Worm (Caenorhabditis elegans) whole organism, late embryonic: ENCODE results near the gene mrt-2.
A peak's percentile ranks its signal among the peaks of the same experiment; 100 is the strongest.

Experiments
- C08G9.2 ChIP-seq: sonication (generic microtip); optimal IDR thresholded peaks from 2 replicates; lab custom pipeline; 2016; ENCODE audit warnings: mild to moderate bottlenecking, missing genetic modification characterization, moderate library complexity, missing compliant biosample characterization
- F13H6.1 ChIP-seq: sonication (generic microtip); optimal IDR thresholded peaks from 2 replicates; lab custom pipeline; 2016; ENCODE audit warnings: missing genetic modification characterization, missing compliant biosample characterization
- K09A11.1 ChIP-seq: sonication (generic microtip); optimal IDR thresholded peaks from 2 replicates; lab custom pipeline; 2017; ENCODE audit warnings: antibody characterized with exemption, mild to moderate bottlenecking, missing genetic modification characterization, missing compliant biosample characterization; ENCODE audit not compliant: insufficient read depth
- Y22D7AL.16 ChIP-seq: sonication (generic microtip); optimal IDR thresholded peaks from 2 replicates; lab custom pipeline; 2016; ENCODE audit warnings: missing genetic modification characterization, missing compliant biosample characterization
- ahr-1 ChIP-seq: sonication (generic microtip); optimal IDR thresholded peaks from 2 replicates; lab custom pipeline; 2016; ENCODE audit warnings: missing genetic modification characterization, missing compliant biosample characterization
- ama-1 ChIP-seq: fragments of 150-350 bp; optimal IDR thresholded peaks from 2 replicates; lab custom pipeline; 2014
- ceh-14 ChIP-seq: sonication (generic microtip); optimal IDR thresholded peaks from 2 replicates; lab custom pipeline; 2016; ENCODE audit warnings: missing genotype, missing genetic modification characterization, missing compliant biosample characterization
- ceh-18 ChIP-seq: sonication (generic microtip); optimal IDR thresholded peaks from 2 replicates; lab custom pipeline; 2016; ENCODE audit warnings: missing genetic modification characterization, missing compliant biosample characterization
- ceh-2 ChIP-seq: sonication (generic microtip); optimal IDR thresholded peaks from 2 replicates; lab custom pipeline; 2016; ENCODE audit warnings: missing genotype, missing genetic modification characterization, missing compliant biosample characterization
- ceh-30 ChIP-seq: fragments of 150-350 bp; optimal IDR thresholded peaks from 2 replicates; lab custom pipeline; 2014; ENCODE audit warnings: missing biosample characterization, missing genetic modification characterization
- ceh-31 ChIP-seq: sonication (generic microtip); optimal IDR thresholded peaks from 2 replicates; lab custom pipeline; 2016; ENCODE audit warnings: missing genetic modification characterization, missing compliant biosample characterization
- ceh-34 ChIP-seq: sonication (generic microtip); optimal IDR thresholded peaks from 2 replicates; lab custom pipeline; 2016; ENCODE audit warnings: mild to moderate bottlenecking, missing genetic modification characterization, missing compliant biosample characterization
- ceh-48 ChIP-seq: sonication (generic microtip); optimal IDR thresholded peaks from 2 replicates; lab custom pipeline; 2016; ENCODE audit warnings: missing genetic modification characterization, inconsistent platforms, missing compliant biosample characterization
- elt-2 ChIP-seq: sonication (generic microtip); optimal IDR thresholded peaks from 2 replicates; lab custom pipeline; 2016; ENCODE audit warnings: missing genetic modification reagents, missing genetic modification characterization, missing compliant biosample characterization
- ets-4 ChIP-seq: sonication (generic microtip); optimal IDR thresholded peaks from 2 replicates; lab custom pipeline; 2016; ENCODE audit warnings: missing genetic modification characterization, missing compliant biosample characterization
- eyg-1 ChIP-seq: sonication (generic microtip); optimal IDR thresholded peaks from 2 replicates; lab custom pipeline; 2016; ENCODE audit warnings: missing genotype, missing genetic modification characterization, missing compliant biosample characterization
- fax-1 ChIP-seq: sonication (generic microtip); optimal IDR thresholded peaks from 2 replicates; lab custom pipeline; 2016; ENCODE audit warnings: missing genotype, missing genetic modification characterization, missing compliant biosample characterization
- fkh-6 ChIP-seq: sonication (generic microtip); optimal IDR thresholded peaks from 2 replicates; lab custom pipeline; 2016; ENCODE audit warnings: missing genetic modification characterization, missing compliant biosample characterization
- gmeb-2 ChIP-seq: sonication (generic microtip); optimal IDR thresholded peaks from 2 replicates; lab custom pipeline; 2016; ENCODE audit warnings: missing genetic modification characterization, inconsistent platforms, missing compliant biosample characterization
- hlh-13 ChIP-seq: fragments of 200-800 bp; sonication (Bioruptor generic); optimal IDR thresholded peaks from 2 replicates; lab custom pipeline; 2018; ENCODE audit warnings: mild to moderate bottlenecking, missing genetic modification characterization, missing compliant biosample characterization
- hlh-15 ChIP-seq: sonication (generic microtip); optimal IDR thresholded peaks from 2 replicates; lab custom pipeline; 2016; ENCODE audit warnings: missing genetic modification characterization, missing compliant biosample characterization
- hlh-8 ChIP-seq: sonication (generic microtip); optimal IDR thresholded peaks from 2 replicates; lab custom pipeline; 2016; ENCODE audit warnings: missing genotype, missing genetic modification characterization, missing compliant biosample characterization
- lim-6 ChIP-seq: sonication (generic microtip); optimal IDR thresholded peaks from 2 replicates; lab custom pipeline; 2016; ENCODE audit warnings: missing genetic modification characterization, missing compliant biosample characterization
- madf-2 ChIP-seq: sonication (generic microtip); optimal IDR thresholded peaks from 2 replicates; lab custom pipeline; 2017; ENCODE audit warnings: missing genetic modification characterization, missing compliant biosample characterization
- mec-3 ChIP-seq: sonication (generic microtip); optimal IDR thresholded peaks from 2 replicates; lab custom pipeline; 2016; ENCODE audit warnings: borderline replicate concordance, missing genetic modification characterization, missing compliant biosample characterization
- nfya-1 ChIP-seq: sonication (generic microtip); optimal IDR thresholded peaks from 2 replicates; lab custom pipeline; 2017; ENCODE audit warnings: missing genetic modification characterization, mild to moderate bottlenecking, missing compliant biosample characterization, antibody characterized with exemption, moderate library complexity
- pat-9 ChIP-seq: fragments of 200-800 bp; sonication (Bioruptor generic); optimal IDR thresholded peaks from 2 replicates; lab custom pipeline; 2018; ENCODE audit warnings: mild to moderate bottlenecking, missing genetic modification characterization, moderate library complexity, missing compliant biosample characterization
- pax-1 ChIP-seq: fragments of 150-350 bp; optimal IDR thresholded peaks from 2 replicates; lab custom pipeline; 2014; ENCODE audit warnings: missing biosample characterization, missing genetic modification characterization
- pqm-1 ChIP-seq: sonication (generic microtip); optimal IDR thresholded peaks from 2 replicates; lab custom pipeline; 2016; ENCODE audit warnings: missing genetic modification characterization, missing compliant biosample characterization
- ref-2 ChIP-seq: sonication (generic microtip); optimal IDR thresholded peaks from 2 replicates; lab custom pipeline; 2016; ENCODE audit warnings: missing genetic modification characterization, missing compliant biosample characterization
- rnt-1 ChIP-seq: sonication (generic microtip); optimal IDR thresholded peaks from 2 replicates; lab custom pipeline; 2016; ENCODE audit warnings: missing genetic modification characterization, missing compliant biosample characterization
- sox-2 ChIP-seq: fragments of 200-800 bp; sonication (Bioruptor generic); IDR thresholded peaks from 2 replicates; pipeline ENCODE4 v1.3.6; 2022; ENCODE audit warnings: missing genetic modification reagents, missing genetic modification characterization, missing compliant biosample characterization
- tbx-2 ChIP-seq: sonication (generic microtip); optimal IDR thresholded peaks from 2 replicates; lab custom pipeline; 2016; ENCODE audit warnings: missing genetic modification characterization, missing compliant biosample characterization
- tbx-7 ChIP-seq: sonication (generic microtip); optimal IDR thresholded peaks from 2 replicates; lab custom pipeline; 2016; ENCODE audit warnings: missing genotype, missing genetic modification characterization, missing compliant biosample characterization
- ttx-3 ChIP-seq: sonication (generic microtip); optimal IDR thresholded peaks from 2 replicates; lab custom pipeline; 2016; ENCODE audit warnings: missing genetic modification reagents, missing genetic modification characterization, missing compliant biosample characterization
- unc-3 ChIP-seq, 2 experiments: fragments of 200-800 bp in 1 of 2; sonication (Bioruptor generic) in 1 of 2; sonication (generic microtip) in 1 of 2; conservative IDR thresholded peaks in 1 of 2; optimal IDR thresholded peaks in 1 of 2; 2 replicates each; pipeline versions ENCODE4 v1.3.6 to Lab custom; 2016 to 2022; ENCODE audit warnings: missing compliant biosample characterization in 2 of 2, missing genetic modification characterization in 2 of 2, missing genetic modification reagents in 1 of 2
- unc-42 ChIP-seq: sonication (generic microtip); optimal IDR thresholded peaks from 2 replicates; lab custom pipeline; 2016; ENCODE audit warnings: missing genotype, missing genetic modification characterization, missing compliant biosample characterization
- unc-55 ChIP-seq: sonication (generic microtip); optimal IDR thresholded peaks from 2 replicates; lab custom pipeline; 2017; ENCODE audit warnings: missing biosample characterization, missing genetic modification reagents, missing genetic modification characterization
- zip-5 ChIP-seq: sonication (generic microtip); optimal IDR thresholded peaks from 2 replicates; lab custom pipeline; 2016; ENCODE audit warnings: missing genetic modification characterization, missing compliant biosample characterization
- ztf-16 ChIP-seq: sonication (generic microtip); optimal IDR thresholded peaks from 2 replicates; lab custom pipeline; 2017; ENCODE audit warnings: missing genetic modification characterization, missing compliant biosample characterization

Gene mrt-2

DNA sequence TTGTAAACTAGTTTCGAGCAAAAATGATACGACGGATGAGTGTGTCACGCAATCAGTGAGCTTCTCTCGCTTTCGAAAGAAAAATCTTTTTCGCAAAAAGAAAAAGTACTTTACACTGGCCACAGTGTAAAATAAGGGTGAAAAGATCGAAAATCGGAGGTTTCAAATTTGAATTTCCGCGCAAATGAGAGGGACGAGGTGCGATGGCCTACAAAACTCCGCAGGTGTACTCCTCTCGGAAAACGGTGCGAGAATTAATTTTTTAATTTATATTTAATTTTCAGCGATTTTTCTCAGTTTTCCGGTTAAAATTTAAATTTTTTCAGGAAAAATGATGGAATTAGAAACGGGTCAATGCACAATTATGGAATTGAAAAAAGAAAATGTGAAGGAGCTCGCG lies at the start of gene mrt-2:
mrt-2 (plus strand) TSS at position 49 of the 400 bp plus-strand sequence.
- TF ChIP-seq ets-4 (tag; lab: Kevin White, UChicago) = peak; percentile 96
- TF ChIP-seq pqm-1 (tag; lab: Kevin White, UChicago) = peak; percentile 43
- TF ChIP-seq tbx-7 (tag; lab: Kevin White, UChicago) = peak; percentile 86
- TF ChIP-seq ttx-3 (tag; lab: Kevin White, UChicago) = no peak
- TF ChIP-seq hlh-8 (tag; lab: Kevin White, UChicago) = peak; percentile 77
- no peak for TF ChIP-seq unc-3 (GFP tag; conservative IDR thresholded peaks at IDR 0.05; lab: Robert Waterston, UW)
- TF ChIP-seq unc-3 (tag; optimal IDR thresholded peaks at IDR 0.05; lab: Kevin White, UChicago) = no peak
- TF ChIP-seq Y22D7AL.16 (tag; lab: Kevin White, UChicago) = no peak
- TF ChIP-seq gmeb-2 (tag; lab: Kevin White, UChicago) = peak; percentile 23
- peak; percentile 66 for TF ChIP-seq rnt-1 (tag; lab: Kevin White, UChicago)
- TF ChIP-seq K09A11.1 (tag; lab: Kevin White, UChicago) = no peak
- peak; percentile 49 for TF ChIP-seq fax-1 (tag; lab: Kevin White, UChicago)
- no peak for TF ChIP-seq sox-2 (GFP tag; lab: Robert Waterston, UW)
- no peak for TF ChIP-seq hlh-13 (GFP tag; lab: Kevin White, UChicago)
- TF ChIP-seq ceh-34 (tag; lab: Kevin White, UChicago) = peak; percentile 36
- peak; percentile 80 for TF ChIP-seq zip-5 (tag; lab: Kevin White, UChicago)
- peak; percentile 74 for TF ChIP-seq mec-3 (tag; lab: Kevin White, UChicago)
- TF ChIP-seq ztf-16 (tag; lab: Kevin White, UChicago) = peak; percentile 40
- TF ChIP-seq unc-42 (tag; lab: Kevin White, UChicago) = peak; percentile 71
- TF ChIP-seq tbx-2 = peak; percentile 90
- peak; percentile 96 for TF ChIP-seq ceh-31 (tag; lab: Kevin White, UChicago)
- TF ChIP-seq F13H6.1 = peak; percentile 46
- TF ChIP-seq elt-2 (tag; lab: Kevin White, UChicago) = peak; percentile 55
- peak; percentile 29 for TF ChIP-seq ceh-18 (tag; lab: Kevin White, UChicago)
- peak; percentile 95 for TF ChIP-seq C08G9.2 (tag; lab: Kevin White, UChicago)
- TF ChIP-seq ceh-2 (tag; lab: Kevin White, UChicago) = peak; percentile 92
- peak; percentile 71 for TF ChIP-seq ceh-14
- TF ChIP-seq unc-55 (GFP tag; lab: Kevin White, UChicago) = peak; percentile 6
- peak; percentile 15 for TF ChIP-seq nfya-1
- peak; percentile 26 for TF ChIP-seq eyg-1 (tag; lab: Kevin White, UChicago)
- TF ChIP-seq ceh-48 (tag; lab: Kevin White, UChicago) = no peak
- no peak for TF ChIP-seq ahr-1
- no peak for TF ChIP-seq madf-2 (tag; lab: Kevin White, UChicago)
- peak; percentile 83 for TF ChIP-seq ref-2
- no peak for TF ChIP-seq pat-9 (tag; lab: Kevin White, UChicago)
- peak; percentile 11 for TF ChIP-seq fkh-6

DNA sequence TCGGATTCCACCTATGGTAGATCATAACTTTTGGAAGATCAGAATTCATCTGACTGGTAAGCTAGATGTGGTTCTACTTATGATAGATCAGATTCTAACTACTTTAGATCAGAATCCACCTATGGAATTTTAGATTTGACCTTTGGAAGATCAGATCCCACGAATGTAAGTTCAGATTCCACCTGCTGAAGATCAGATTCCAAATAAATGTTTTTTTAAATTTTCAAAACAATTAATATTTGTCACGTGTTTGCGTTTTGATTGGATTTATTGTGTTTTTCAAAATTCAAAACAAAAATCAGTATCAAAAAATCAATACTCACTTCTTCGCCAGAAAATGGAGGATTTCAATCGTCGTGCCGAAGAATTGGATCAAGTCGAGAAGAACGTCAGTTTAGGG lies 48.0 kb upstream of the mrt-2 start, which contains the start of gene Y41C4A.7:
Y41C4A.7 (plus strand) TSS at position 301 of the 400 bp plus-strand sequence.
- TF ChIP-seq gmeb-2 (tag; lab: Kevin White, UChicago) (no peak), ceh-48 (tag; lab: Kevin White, UChicago) (no peak), ceh-18 (tag; lab: Kevin White, UChicago) (no peak)

DNA sequence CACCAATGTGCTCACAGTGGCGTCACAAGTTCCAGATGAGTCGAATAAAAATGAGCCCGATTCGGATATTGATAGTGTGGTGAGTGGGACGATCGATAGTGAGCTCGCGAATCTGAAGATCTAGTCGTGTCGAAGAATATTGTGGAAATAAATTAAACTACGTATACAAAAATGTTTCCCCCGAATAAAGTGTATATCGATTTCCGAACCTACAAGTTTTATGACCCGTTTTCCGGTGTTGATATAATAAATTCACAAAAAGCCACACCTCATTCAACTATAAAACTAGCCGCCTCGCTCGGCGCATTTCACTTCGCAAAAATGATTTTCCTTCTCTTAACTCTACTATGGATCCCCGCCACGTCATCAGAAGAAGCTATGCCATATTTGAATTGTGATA lies 46.6 kb upstream of the mrt-2 start, which contains the start of gene pqn-84:
pqn-84 (plus strand) TSS at position 301 of the 400 bp plus-strand sequence.
- TF ChIP-seq ceh-18 (tag; lab: Kevin White, UChicago) = no peak
- TF ChIP-seq pax-1 (tag; lab: Kevin White, UChicago) = no peak
- TF ChIP-seq fax-1 (tag; lab: Kevin White, UChicago) = no peak
- TF ChIP-seq ceh-2 (tag; lab: Kevin White, UChicago) = no peak
- no peak for TF ChIP-seq ama-1 (lab: Kevin White, UChicago)
- no peak for TF ChIP-seq hlh-8 (tag; lab: Kevin White, UChicago)
- TF ChIP-seq hlh-13 (GFP tag; lab: Kevin White, UChicago) = no peak
- no peak for TF ChIP-seq hlh-15 (tag; lab: Kevin White, UChicago)
- no peak for TF ChIP-seq ceh-30
- no peak for TF ChIP-seq lim-6
- no peak for TF ChIP-seq mec-3 (tag; lab: Kevin White, UChicago)
- TF ChIP-seq, all 69 proteins: peak for 0
